Fruit fly (Drosophila melanogaster): ENCODE data around the gene CG13001.

The CG13001 gene

dm6 chrX:16897087-16897486 lies 45.6 kb downstream of the CG13001 start, which contains the start of gene CG33252:
CG33252 (minus strand) TSS chrX:16897187.
- TF ChIP-seq CG8119 (GFP tag; IDR thresholded peaks at IDR 0.05), result no peak
- TF ChIP-seq CG8632 (GFP tag; optimal IDR thresholded peaks at IDR 0.05), result no peak
- no peak for TF ChIP-seq acj6 (GFP tag; optimal IDR thresholded peaks at IDR 0.05)
- TF ChIP-seq Ets21C (GFP tag; optimal IDR thresholded peaks at IDR 0.05), result no peak
- no peak for TF ChIP-seq achi (GFP tag; optimal IDR thresholded peaks at IDR 0.05)
- TF ChIP-seq Eip75B (GFP tag; optimal IDR thresholded peaks at IDR 0.05), result no peak
- no peak for TF ChIP-seq Met (GFP tag; optimal IDR thresholded peaks at IDR 0.05)
- TF ChIP-seq CG15336 (GFP tag; IDR thresholded peaks at IDR 0.05), result no peak
- no peak for TF ChIP-seq esn (GFP tag; optimal IDR thresholded peaks at IDR 0.05)
- TF ChIP-seq fd85E (GFP tag; optimal IDR thresholded peaks at IDR 0.05), result no peak
- TF ChIP-seq CG32006 (GFP tag; optimal IDR thresholded peaks at IDR 0.05), result no peak
- TF ChIP-seq cyc (GFP tag; optimal IDR thresholded peaks at IDR 0.05), result no peak
- TF ChIP-seq CG11762 (GFP tag; optimal IDR thresholded peaks at IDR 0.05; ENCODE audit: insufficient read depth), result no peak
- no peak for TF ChIP-seq dac (GFP tag; optimal IDR thresholded peaks at IDR 0.05)
- no peak for TF ChIP-seq CG11902 (GFP tag; optimal IDR thresholded peaks at IDR 0.05)
- no peak for TF ChIP-seq Gug (GFP tag; IDR thresholded peaks at IDR 0.05)

DNA sequence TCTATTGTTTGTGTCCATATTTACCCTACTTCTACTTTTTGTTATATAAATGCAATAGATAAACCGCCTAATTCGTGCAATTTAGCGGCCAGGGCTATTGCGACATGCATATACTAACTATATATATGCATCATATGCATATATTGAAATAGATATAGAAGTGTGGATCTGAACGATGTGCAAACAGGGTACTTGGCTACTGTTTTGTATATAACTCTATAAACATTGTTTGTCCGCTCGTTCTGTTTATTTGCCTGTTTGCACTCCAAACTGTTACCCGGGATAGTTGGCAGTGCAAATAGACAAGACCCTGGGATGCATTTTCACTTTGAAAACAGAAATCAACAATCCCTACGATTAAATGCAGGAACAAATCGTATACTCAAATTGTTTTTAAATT lies 49.6 kb downstream of the CG13001 start:
- no peak for TF ChIP-seq acj6 (GFP tag; optimal IDR thresholded peaks at IDR 0.05)
- TF ChIP-seq Eip78C (GFP tag), result peak; percentile 1
- no peak for TF ChIP-seq spab (GFP tag; optimal IDR thresholded peaks at IDR 0.05)
